Fruit fly (Drosophila melanogaster): Measurements from ENCODE around the gene S6kII.
A peak's percentile ranks its signal among the peaks of the same experiment; 100 is the strongest.

The S6kII gene

dm6 chrX:22491028-22491769 lies 38.6 kb upstream of the S6kII start (continued):
- TF ChIP-seq CG6175 (GFP tag; IDR thresholded peaks at IDR 0.05) (0 out of 3 replicates have a peak, but pooled peaks have one; percentile 20), Mrtf (GFP tag; IDR thresholded peaks at IDR 0.05) (0 out of 3 replicates have a peak, but pooled peaks have one; percentile 29), otp (GFP tag; IDR thresholded peaks at IDR 0.05) (peak; percentile 38; the same call in 1 of the 3 replicates), CG30020 (tag; optimal IDR thresholded peaks at IDR 0.05) (peak; percentile 18), gem (tag; optimal IDR thresholded peaks at IDR 0.05) (peak; percentile 84), B-H2 (GFP tag; optimal IDR thresholded peaks at IDR 0.05) (no peak), Hey (tag; optimal IDR thresholded peaks at IDR 0.05) (no peak), peb (GFP tag; IDR thresholded peaks at IDR 0.05) (no peak), CG7928 (GFP tag; optimal IDR thresholded peaks at IDR 0.05) (no peak), GATAe (GFP tag; conservative IDR thresholded peaks at IDR 0.05) (no peak), CG33213 (GFP tag; optimal IDR thresholded peaks at IDR 0.05) (no peak), Camta (GFP tag; optimal IDR thresholded peaks at IDR 0.05) (no peak), CG11247 (GFP tag; IDR thresholded peaks at IDR 0.05) (0 out of 2 replicates have a peak, but pooled peaks have one; percentile 8), sr (GFP tag; IDR thresholded peaks at IDR 0.05) (peak; percentile 69; the same call in 2 of the 3 replicates), Gsc (GFP tag; IDR thresholded peaks at IDR 0.05) (no peak), CG10565 (GFP tag; optimal IDR thresholded peaks at IDR 0.05) (no peak), Mad (GFP tag; optimal IDR thresholded peaks at IDR 0.05) (no peak), NFAT (GFP tag; IDR thresholded peaks at IDR 0.05) (no peak), Sox102F (GFP tag; optimal IDR thresholded peaks at IDR 0.05) (peak; percentile 67), bsh (GFP tag; optimal IDR thresholded peaks at IDR 0.05) (peak in 1 of 2 experiments; percentile 51), CG14965 (GFP tag; optimal IDR thresholded peaks at IDR 0.05; ENCODE audit: borderline replicate concordance) (no peak), dm (GFP tag; optimal IDR thresholded peaks at IDR 0.05) (no peak), CG14710 (tag; optimal IDR thresholded peaks at IDR 0.05) (peak; percentile 61), NK7.1 (GFP tag; optimal IDR thresholded peaks at IDR 0.05) (no peak), CG8388 (GFP tag; optimal IDR thresholded peaks at IDR 0.05) (peak; percentile 51), CG10147 (GFP tag; optimal IDR thresholded peaks at IDR 0.05) (peak; percentile 64), trh (GFP tag; optimal IDR thresholded peaks at IDR 0.05) (peak; percentile 2), CG17359 (tag; optimal IDR thresholded peaks at IDR 0.05) (peak; percentile 51), ind (GFP tag; optimal IDR thresholded peaks at IDR 0.05) (peak; percentile 59), Sox100B (GFP tag; optimal IDR thresholded peaks at IDR 0.05) (peak; percentile 80), cwo (GFP tag; optimal IDR thresholded peaks at IDR 0.05) (peak; percentile 41), CG14860 (GFP tag; IDR thresholded peaks at IDR 0.05; ENCODE audit: partially characterized antibody) (no peak), ssp (GFP tag; IDR thresholded peaks at IDR 0.05) (0 out of 2 replicates have a peak, but pooled peaks have one; percentile 12), CG31388 (GFP tag; optimal IDR thresholded peaks at IDR 0.05) (no peak), Hsf (GFP tag; optimal IDR thresholded peaks at IDR 0.05) (peak; percentile 18), tio (GFP tag; optimal IDR thresholded peaks at IDR 0.05) (peak; percentile 82), odd (GFP tag; optimal IDR thresholded peaks at IDR 0.05) (peak; percentile 38), E2f1 (GFP tag; IDR thresholded peaks at IDR 0.05) (no peak), CG4730 (GFP tag; IDR thresholded peaks at IDR 0.05) (0 out of 2 replicates have a peak, but pooled peaks have one; percentile 29), D19B (GFP tag; optimal IDR thresholded peaks at IDR 0.05) (peak; percentile 64), bigmax (GFP tag; optimal IDR thresholded peaks at IDR 0.05) (no peak), ATbp (GFP tag; optimal IDR thresholded peaks at IDR 0.05) (no peak), so (GFP tag; IDR thresholded peaks at IDR 0.05) (peak; percentile 15; the same call in 1 of the 3 replicates), unc-4 (GFP tag; IDR thresholded peaks at IDR 0.05; ENCODE audit: partially characterized antibody) (no peak), fd96Cb (tag; optimal IDR thresholded peaks at IDR 0.05) (peak; percentile 62), Trl (optimal IDR thresholded peaks at IDR 0.05) (peak; percentile 12 to 32), Trl (GFP tag; optimal IDR thresholded peaks at IDR 0.05) (no peak), CG18764 (GFP tag; optimal IDR thresholded peaks at IDR 0.05) (peak; percentile 11), CG12236 (GFP tag; optimal IDR thresholded peaks at IDR 0.05) (no peak)
